Fruit fly (Drosophila melanogaster) whole organism, embryonic: Measurements from ENCODE around the gene CG13364.

Experiments used
- B-H1 ChIP-seq: fragments of 200-800 bp; sonication (Bioruptor generic); IDR thresholded peaks from 3 replicates; pipeline ENCODE4 v1.3.6; 2022; ENCODE audit warnings: missing biosample characterization, missing genetic modification characterization
- BEAF-32 ChIP-seq: fragments of 200-800 bp; sonication (Bioruptor generic); optimal IDR thresholded peaks from 3 replicates; lab custom pipeline; 2017; ENCODE audit warnings: missing biosample characterization, missing genetic modification characterization, mild to moderate bottlenecking, moderate library complexity, missing genetic modification reagents
- Bteb2 ChIP-seq: fragments of 200-800 bp; sonication (Bioruptor generic); optimal IDR thresholded peaks from 2 replicates; lab custom pipeline; 2016; ENCODE audit warnings: missing biosample characterization, missing genetic modification characterization
- CG10209 ChIP-seq: fragments of 200-800 bp; sonication (Bioruptor generic); optimal IDR thresholded peaks from 3 replicates; lab custom pipeline; 2017; ENCODE audit warnings: missing biosample characterization, mild to moderate bottlenecking, missing genetic modification characterization, missing genetic modification reagents
- CG10321 ChIP-seq: fragments of 200-800 bp; sonication (Bioruptor generic); IDR thresholded peaks from 2 replicates; pipeline ENCODE4 v1.3.6; 2022; ENCODE audit warnings: missing biosample characterization, missing genetic modification characterization
- CG10979 ChIP-seq: fragments of 200-800 bp; sonication (Bioruptor generic); optimal IDR thresholded peaks from 2 replicates; lab custom pipeline; 2018; ENCODE audit warnings: missing biosample characterization, mild to moderate bottlenecking, missing genetic modification characterization, moderate library complexity
- CG12071 ChIP-seq: fragments of 200-800 bp; sonication (Bioruptor generic); optimal IDR thresholded peaks from 3 replicates; lab custom pipeline; 2018; ENCODE audit warnings: missing biosample characterization, mild to moderate bottlenecking, missing genetic modification characterization
- CG12155 ChIP-seq: fragments of 200-800 bp; sonication (Bioruptor generic); optimal IDR thresholded peaks from 3 replicates; lab custom pipeline; 2016; ENCODE audit warnings: missing biosample characterization, missing genetic modification characterization
- CG12236 ChIP-seq: fragments of 200-800 bp; sonication (Bioruptor generic); optimal IDR thresholded peaks from 2 replicates; lab custom pipeline; 2016; ENCODE audit warnings: missing biosample characterization, missing genetic modification characterization
- CG1233 ChIP-seq: fragments of 200-800 bp; sonication (Bioruptor generic); optimal IDR thresholded peaks from 4 replicates; lab custom pipeline; 2018; ENCODE audit warnings: missing biosample characterization, mild to moderate bottlenecking, missing genetic modification characterization
- CG12942 ChIP-seq: fragments of 200-800 bp; sonication (Bioruptor generic); optimal IDR thresholded peaks from 3 replicates; lab custom pipeline; 2016; ENCODE audit warnings: missing biosample characterization, missing genetic modification characterization
- CG13287 ChIP-seq: fragments of 200-800 bp; sonication (Bioruptor generic); IDR thresholded peaks from 2 replicates; pipeline ENCODE4 v1.3.6; 2022; ENCODE audit warnings: missing biosample characterization, missing genetic modification characterization; ENCODE audit not compliant: partially characterized antibody
- CG13624 ChIP-seq: fragments of 200-800 bp; sonication (Bioruptor generic); optimal IDR thresholded peaks from 2 replicates; lab custom pipeline; 2016; ENCODE audit warnings: missing biosample characterization, missing genetic modification characterization
- CG15479 ChIP-seq: fragments of 200-800 bp; sonication (Bioruptor generic); optimal IDR thresholded peaks from 3 replicates; lab custom pipeline; 2019; ENCODE audit warnings: missing biosample characterization, mild to moderate bottlenecking, missing genetic modification characterization, moderate library complexity
- CG15696 ChIP-seq: fragments of 200-800 bp; sonication (Bioruptor generic); optimal IDR thresholded peaks from 2 replicates; lab custom pipeline; 2019; ENCODE audit warnings: missing biosample characterization, mild to moderate bottlenecking, missing genetic modification characterization, moderate library complexity
- CG18619 ChIP-seq: fragments of 200-800 bp; sonication (Bioruptor generic); optimal IDR thresholded peaks from 3 replicates; lab custom pipeline; 2017; ENCODE audit warnings: missing biosample characterization, mild to moderate bottlenecking, missing genetic modification characterization
- CG2202 ChIP-seq: fragments of 200-800 bp; sonication (Bioruptor generic); optimal IDR thresholded peaks from 2 replicates; lab custom pipeline; 2018; ENCODE audit warnings: missing biosample characterization, mild to moderate bottlenecking, missing genetic modification characterization
- CG4424 ChIP-seq: fragments of 200-800 bp; sonication (Bioruptor generic); optimal IDR thresholded peaks from 3 replicates; lab custom pipeline; 2016; ENCODE audit warnings: missing biosample characterization, missing genetic modification characterization
- CG6854 ChIP-seq: fragments of 200-800 bp; sonication (Bioruptor generic); optimal IDR thresholded peaks from 3 replicates; lab custom pipeline; 2017; ENCODE audit warnings: missing biosample characterization, mild to moderate bottlenecking, missing genetic modification characterization
- CG7786 ChIP-seq: fragments of 200-800 bp; sonication (Bioruptor generic); optimal IDR thresholded peaks from 2 replicates; lab custom pipeline; 2016; ENCODE audit warnings: missing biosample characterization, missing genetic modification characterization
- CG7928 ChIP-seq: fragments of 200-800 bp; sonication (Bioruptor generic); optimal IDR thresholded peaks from 2 replicates; lab custom pipeline; 2017; ENCODE audit warnings: missing biosample characterization, mild to moderate bottlenecking, missing genetic modification characterization
- CG8765 ChIP-seq: fragments of 200-800 bp; sonication (Bioruptor generic); IDR thresholded peaks from 2 replicates; pipeline ENCODE4 v1.3.6; 2022; ENCODE audit warnings: missing biosample characterization, missing genetic modification characterization
- CG9609 ChIP-seq: fragments of 200-800 bp; sonication (Bioruptor generic); optimal IDR thresholded peaks from 3 replicates; lab custom pipeline; 2016; ENCODE audit warnings: missing biosample characterization, missing genetic modification characterization
- Dek ChIP-seq: fragments of 200-800 bp; sonication (Bioruptor generic); optimal IDR thresholded peaks from 3 replicates; lab custom pipeline; 2019; ENCODE audit warnings: missing biosample characterization, mild to moderate bottlenecking, missing genetic modification characterization, moderate library complexity
- Doc3 ChIP-seq: fragments of 200-800 bp; sonication (Bioruptor generic); IDR thresholded peaks from 3 replicates; pipeline ENCODE4 v1.3.6; 2022; ENCODE audit warnings: missing biosample characterization, missing genetic modification characterization; ENCODE audit not compliant: partially characterized antibody
- Eip74EF ChIP-seq, 2 experiments: fragments of 200-800 bp in 1 of 2; fragments of >200 bp in 1 of 2; sonication (Bioruptor generic) in 1 of 2; optimal IDR thresholded peaks; 2 replicates each; lab custom pipeline; 2017 to 2019; ENCODE audit warnings: missing biosample characterization in 2 of 2, missing genetic modification characterization in 2 of 2, mild to moderate bottlenecking in 1 of 2, moderate library complexity in 1 of 2
- Ets65A ChIP-seq: fragments of 200-800 bp; sonication (Bioruptor generic); peaks from one replicate; lab custom pipeline; 2016; ENCODE audit warnings: missing biosample characterization, missing genetic modification characterization
- GATAe ChIP-seq: fragments of 200-800 bp; sonication (Bioruptor generic); conservative IDR thresholded peaks from 2 replicates; pipeline ENCODE4 v1.3.6; 2022; ENCODE audit warnings: missing biosample characterization, missing genetic modification characterization
- Hr3 ChIP-seq: fragments of 200-800 bp; sonication (Bioruptor generic); optimal IDR thresholded peaks from 3 replicates; lab custom pipeline; 2016; ENCODE audit warnings: missing biosample characterization, missing genetic modification characterization
- MESR4 ChIP-seq: fragments of 200-800 bp; sonication (Bioruptor generic); optimal IDR thresholded peaks from 2 replicates; lab custom pipeline; 2018; ENCODE audit warnings: missing biosample characterization, mild to moderate bottlenecking, missing genetic modification characterization, moderate library complexity
- Mrtf ChIP-seq: fragments of 200-800 bp; sonication (Bioruptor generic); IDR thresholded peaks from 3 replicates; pipeline ENCODE4 v1.3.6; 2022; ENCODE audit warnings: missing biosample characterization, missing genetic modification characterization
- Nf-YC ChIP-seq: fragments of 200-800 bp; optimal IDR thresholded peaks from 3 replicates; lab custom pipeline; 2019; ENCODE audit warnings: missing biosample characterization, mild to moderate bottlenecking, missing genetic modification characterization, moderate library complexity
- Taf1 ChIP-seq: fragments of 200-800 bp; sonication (Bioruptor generic); IDR thresholded peaks from 2 replicates; pipeline ENCODE4 v1.3.6; 2022; ENCODE audit warnings: missing biosample characterization, missing genetic modification characterization
- Vsx1 ChIP-seq: fragments of 200-800 bp; sonication (Bioruptor generic); optimal IDR thresholded peaks from 2 replicates; lab custom pipeline; 2017; ENCODE audit warnings: missing biosample characterization, mild to moderate bottlenecking, missing genetic modification characterization, missing genetic modification reagents
- Xrp1 ChIP-seq: fragments of 200-800 bp; sonication (Bioruptor generic); IDR thresholded peaks from 2 replicates; pipeline ENCODE4 v1.3.6; 2022; ENCODE audit warnings: missing biosample characterization, missing genetic modification characterization
- bsh ChIP-seq, 2 experiments: fragments of 200-800 bp; sonication (Bioruptor generic); optimal IDR thresholded peaks; 2 replicates each; lab custom pipeline; 2017 to 2018; ENCODE audit warnings: mild to moderate bottlenecking in 2 of 2, missing biosample characterization in 2 of 2, missing genetic modification characterization in 2 of 2, moderate library complexity in 1 of 2
- cato ChIP-seq: fragments of 200-800 bp; sonication (Bioruptor generic); optimal IDR thresholded peaks from 2 replicates; lab custom pipeline; 2016; ENCODE audit warnings: missing biosample characterization, missing genetic modification characterization, borderline replicate concordance
- cg ChIP-seq: fragments of 200-800 bp; sonication (Bioruptor generic); optimal IDR thresholded peaks from 3 replicates; lab custom pipeline; 2019; ENCODE audit warnings: missing biosample characterization, mild to moderate bottlenecking, missing genetic modification characterization, moderate library complexity
- dysf ChIP-seq: fragments of 200-800 bp; sonication (Bioruptor generic); IDR thresholded peaks from 3 replicates; pipeline ENCODE4 v1.3.6; 2022; ENCODE audit warnings: missing biosample characterization, missing genetic modification characterization
- exex ChIP-seq: fragments of 200-800 bp; sonication (Bioruptor generic); optimal IDR thresholded peaks from 4 replicates; lab custom pipeline; 2018; ENCODE audit warnings: missing biosample characterization, mild to moderate bottlenecking, missing genetic modification characterization, moderate library complexity
- eyg ChIP-seq: fragments of 200-800 bp; sonication (Bioruptor generic); optimal IDR thresholded peaks from 3 replicates; lab custom pipeline; 2016; ENCODE audit warnings: missing biosample characterization, missing genetic modification characterization
- fd102C ChIP-seq: fragments of 200-800 bp; sonication (Bioruptor generic); optimal IDR thresholded peaks from 2 replicates; lab custom pipeline; 2018; ENCODE audit warnings: missing biosample characterization, mild to moderate bottlenecking, missing genetic modification characterization, moderate library complexity
- fd3F ChIP-seq: fragments of 200-800 bp; sonication (Bioruptor generic); optimal IDR thresholded peaks from 2 replicates; lab custom pipeline; 2018; ENCODE audit warnings: missing biosample characterization, mild to moderate bottlenecking, missing genetic modification characterization, moderate library complexity
- gro ChIP-seq: fragments of 200-800 bp; sonication (Bioruptor generic); optimal IDR thresholded peaks from 2 replicates; lab custom pipeline; 2016; ENCODE audit warnings: missing biosample characterization, missing genetic modification characterization
- gsb-n ChIP-seq: fragments of 200-800 bp; sonication (Bioruptor generic); optimal IDR thresholded peaks from 3 replicates; lab custom pipeline; 2018; ENCODE audit warnings: missing biosample characterization, mild to moderate bottlenecking, missing genetic modification characterization
- hkb ChIP-seq, 2 experiments: fragments of 200-800 bp in 1 of 2; fragments of >200 bp in 1 of 2; sonication (Bioruptor generic) in 1 of 2; IDR thresholded peaks in 1 of 2; optimal IDR thresholded peaks in 1 of 2; 2 replicates each; pipeline versions ENCODE4 v1.3.6 to Lab custom; 2017 to 2022; ENCODE audit warnings: missing biosample characterization in 1 of 2, missing genetic modification characterization in 1 of 2
- insv ChIP-seq, 2 experiments: fragments of 200-800 bp; sonication (Bioruptor generic); optimal IDR thresholded peaks; 3 replicates each; lab custom pipeline; 2016 to 2018; ENCODE audit warnings: missing biosample characterization in 2 of 2, missing genetic modification characterization in 2 of 2
- schlank ChIP-seq: fragments of 200-800 bp; sonication (Bioruptor generic); optimal IDR thresholded peaks from 2 replicates; lab custom pipeline; 2018; ENCODE audit warnings: missing biosample characterization, mild to moderate bottlenecking, missing genetic modification characterization
- slou ChIP-seq: fragments of 200-800 bp; sonication (Bioruptor generic); optimal IDR thresholded peaks from 3 replicates; lab custom pipeline; 2016; ENCODE audit warnings: missing biosample characterization, missing genetic modification characterization
- twi ChIP-seq: fragments of 200-800 bp; optimal IDR thresholded peaks from 2 replicates; lab custom pipeline; 2019; ENCODE audit warnings: missing biosample characterization, mild to moderate bottlenecking, missing genetic modification characterization, moderate library complexity
- z ChIP-seq: fragments of 200-800 bp; sonication (Bioruptor generic); IDR thresholded peaks from 3 replicates; pipeline ENCODE4 v1.3.6; 2022; ENCODE audit warnings: missing biosample characterization, missing genetic modification characterization

CG13364 gene

dm6 chrX:581825-582224 is 43.2 kb downstream of the CG13364 start, which contains the start of gene vnd (continued):
- TF ChIP-seq CG6854 (GFP tag; lab: Kevin White, UChicago) (no peak), B-H1 (GFP tag; lab: Robert Waterston, UW) (no peak), CG12236 (GFP tag; lab: Kevin White, UChicago) (no peak), z (GFP tag; lab: Robert Waterston, UW) (no peak), CG15696 (tag; lab: Kevin White, UChicago) (peak; percentile 62), CG4424 (no peak), twi (tag; lab: Kevin White, UChicago) (peak; percentile 15), fd3F (GFP tag; lab: Kevin White, UChicago) (no peak), exex (tag; lab: Kevin White, UChicago) (no peak), CG12942 (GFP tag; lab: Kevin White, UChicago) (no peak), Xrp1 (GFP tag; lab: Robert Waterston, UW) (peak; percentile 42; the same call in 1 of the 2 replicates), Vsx1 (GFP tag; lab: Kevin White, UChicago) (no peak), gro (GFP tag; lab: Kevin White, UChicago) (no peak), cg (GFP tag; lab: Kevin White, UChicago) (peak; percentile 38), schlank (no peak), slou (GFP tag; lab: Kevin White, UChicago) (no peak), Doc3 (GFP tag; lab: Robert Waterston, UW) (no peak), CG18619 (GFP tag; lab: Kevin White, UChicago) (no peak), insv (GFP tag; optimal IDR thresholded peaks at IDR 0.05; lab: Kevin White, UChicago) (no peak), Mrtf (no peak), GATAe (GFP tag; lab: Robert Waterston, UW) (no peak), CG10321 (GFP tag; lab: Robert Waterston, UW) (no peak), CG1233 (no peak), MESR4 (GFP tag; lab: Kevin White, UChicago) (no peak), Dek (tag; lab: Kevin White, UChicago) (no peak), Hr3 (no peak), CG13287 (GFP tag; lab: Robert Waterston, UW) (no peak), CG10209 (GFP tag; lab: Kevin White, UChicago) (no peak), CG8765 (no peak), eyg (GFP tag; lab: Kevin White, UChicago) (no peak), dysf (no peak), fd102C (GFP tag; lab: Kevin White, UChicago) (peak; percentile 1), CG9609 (GFP tag; lab: Kevin White, UChicago) (no peak), CG7928 (no peak), CG12155 (GFP tag; lab: Kevin White, UChicago) (no peak), bsh (GFP tag; optimal IDR thresholded peaks at IDR 0.05; lab: Kevin White, UChicago) (peak in 1 of 2 experiments; percentile 27), CG7786 (GFP tag; lab: Kevin White, UChicago) (no peak), Eip74EF (GFP tag; optimal IDR thresholded peaks at IDR 0.05; lab: Kevin White, UChicago) (no peak), CG2202 (tag; lab: Kevin White, UChicago) (peak; percentile 65), cato (GFP tag; lab: Kevin White, UChicago) (no peak), CG10979 (no peak), Bteb2 (GFP tag; lab: Kevin White, UChicago) (no peak), gsb-n (tag; lab: Kevin White, UChicago) (peak; percentile 26), BEAF-32 (GFP tag; lab: Kevin White, UChicago) (no peak), CG12071 (GFP tag; lab: Kevin White, UChicago) (no peak), Ets65A (GFP tag; lab: Kevin White, UChicago) (no peak), hkb (optimal IDR thresholded peaks at IDR 0.05; lab: Kevin White, UChicago) (no peak), hkb (GFP tag; IDR thresholded peaks at IDR 0.05; lab: Robert Waterston, UW) (no peak), Taf1 (GFP tag; lab: Robert Waterston, UW) (no peak), CG15479 (no peak), Nf-YC (tag; lab: Kevin White, UChicago) (no peak), CG13624 (GFP tag; lab: Kevin White, UChicago) (no peak)
